Worm (Caenorhabditis elegans) whole organism, L4 larva: ENCODE results near the gene F31F4.11.

Experiments used
- D1046.2 ChIP-seq: fragments of 200-800 bp; sonication (Bioruptor generic); IDR thresholded peaks from 2 replicates; pipeline ENCODE4 v1.3.6; 2022; ENCODE audit warnings: missing genetic modification characterization, missing compliant biosample characterization
- R02D3.7 ChIP-seq: fragments of 150-350 bp; sonication (generic microtip); optimal IDR thresholded peaks from 3 replicates; lab custom pipeline; 2014; ENCODE audit warnings: missing biosample characterization, missing genetic modification characterization
- T26A8.4 ChIP-seq: fragments of 200-800 bp; sonication (Bioruptor generic); IDR thresholded peaks from 2 replicates; pipeline ENCODE4 v1.3.6; 2022; ENCODE audit warnings: missing genetic modification characterization, missing compliant biosample characterization
- Y48G9A.11 ChIP-seq: fragments of 200-800 bp; sonication (Bioruptor generic); IDR thresholded peaks from 2 replicates; pipeline ENCODE4 v1.3.6; 2022; ENCODE audit warnings: missing genetic modification reagents, missing genetic modification characterization, missing compliant biosample characterization
- Y75B8A.6 ChIP-seq: fragments of 200-800 bp; sonication (Bioruptor generic); IDR thresholded peaks from 2 replicates; pipeline ENCODE4 v1.3.6; 2022; ENCODE audit warnings: missing genetic modification reagents, missing genetic modification characterization, missing compliant biosample characterization
- ZK546.5 ChIP-seq, 2 experiments: sonication (generic microtip); optimal IDR thresholded peaks; 2 replicates each; lab custom pipeline; 2017; ENCODE audit warnings: missing biosample characterization in 2 of 2, missing genetic modification characterization in 2 of 2
- arid-1 ChIP-seq: fragments of 200-800 bp; sonication (Bioruptor generic); conservative IDR thresholded peaks from 2 replicates; pipeline ENCODE4 v1.3.6; 2022; ENCODE audit warnings: missing genetic modification reagents, missing genetic modification characterization, missing compliant biosample characterization
- ceh-44 ChIP-seq: fragments of 200-800 bp; sonication (Bioruptor generic); IDR thresholded peaks from 2 replicates; pipeline ENCODE4 v1.3.6; 2022; ENCODE audit warnings: missing genetic modification reagents, missing genetic modification characterization, missing compliant biosample characterization
- ceh-82 ChIP-seq: sonication (generic microtip); optimal IDR thresholded peaks from 2 replicates; lab custom pipeline; 2017; ENCODE audit warnings: missing biosample characterization, missing genetic modification characterization
- ces-1 ChIP-seq: fragments of 150-350 bp; sonication (generic microtip); optimal IDR thresholded peaks from 4 replicates; lab custom pipeline; 2014; ENCODE audit warnings: missing biosample characterization, missing genetic modification reagents, missing genetic modification characterization
- daf-16 ChIP-seq, 3 experiments: sonication (generic microtip); optimal IDR thresholded peaks; 2 replicates each; lab custom pipeline; 2016 to 2017; ENCODE audit warnings: missing genetic modification characterization in 3 of 3, missing genetic modification reagents in 3 of 3, mild to moderate bottlenecking in 2 of 3, missing compliant biosample characterization in 2 of 3, missing biosample characterization in 1 of 3, moderate library complexity in 1 of 3
- dmd-6 ChIP-seq: fragments of 200-800 bp; sonication (Bioruptor generic); IDR thresholded peaks from 2 replicates; pipeline ENCODE4 v1.3.6; 2022; ENCODE audit warnings: missing genetic modification reagents, missing genetic modification characterization, missing compliant biosample characterization
- dmd-9 ChIP-seq: fragments of 200-800 bp; sonication (Bioruptor generic); IDR thresholded peaks from 2 replicates; pipeline ENCODE4 v1.3.6; 2022; ENCODE audit warnings: missing genetic modification reagents, missing genetic modification characterization, missing compliant biosample characterization
- duxl-1 ChIP-seq: sonication (generic microtip); optimal IDR thresholded peaks from 2 replicates; lab custom pipeline; 2016; ENCODE audit warnings: mild to moderate bottlenecking, missing genetic modification characterization, moderate library complexity, missing compliant biosample characterization; ENCODE audit not compliant: poor library complexity
- dve-1 ChIP-seq: sonication (generic microtip); optimal IDR thresholded peaks from 2 replicates; lab custom pipeline; 2017; ENCODE audit warnings: antibody characterized with exemption, mild to moderate bottlenecking, missing genetic modification characterization, missing compliant biosample characterization; ENCODE audit not compliant: insufficient read depth
- gei-8 ChIP-seq: fragments of 200-800 bp; sonication (Bioruptor generic); optimal IDR thresholded peaks from 2 replicates; lab custom pipeline; 2018; ENCODE audit warnings: mild to moderate bottlenecking, missing genetic modification characterization, missing compliant biosample characterization
- hlh-11 ChIP-seq: fragments of 200-800 bp; sonication (Bioruptor generic); optimal IDR thresholded peaks from 2 replicates; lab custom pipeline; 2018; ENCODE audit warnings: mild to moderate bottlenecking, missing genetic modification characterization, missing compliant biosample characterization
- hlh-30 ChIP-seq: sonication (generic microtip); optimal IDR thresholded peaks from 2 replicates; lab custom pipeline; 2017; ENCODE audit warnings: antibody characterized with exemption, mild to moderate bottlenecking, missing genetic modification characterization, missing compliant biosample characterization; ENCODE audit not compliant: insufficient read depth
- lin-39 ChIP-seq: fragments of 150-350 bp; optimal IDR thresholded peaks from 2 replicates; lab custom pipeline; 2014; ENCODE audit warnings: missing biosample characterization, missing genetic modification reagents, missing genetic modification characterization
- mdt-29 ChIP-seq: fragments of 200-800 bp; sonication (Bioruptor generic); IDR thresholded peaks from 2 replicates; pipeline ENCODE4 v1.3.6; 2022; ENCODE audit warnings: missing genetic modification reagents, missing genetic modification characterization, missing compliant biosample characterization
- mes-2 ChIP-seq: sonication (generic microtip); optimal IDR thresholded peaks from 2 replicates; lab custom pipeline; 2016; ENCODE audit warnings: missing genotype, mild to moderate bottlenecking, missing genetic modification characterization, missing compliant biosample characterization; ENCODE audit not compliant: poor library complexity, severe bottlenecking
- nhr-10 ChIP-seq: fragments of 150-350 bp; optimal IDR thresholded peaks from 2 replicates; lab custom pipeline; 2014; ENCODE audit warnings: missing biosample characterization, missing genetic modification characterization
- nhr-11 ChIP-seq: fragments of 150-350 bp; optimal IDR thresholded peaks from 2 replicates; lab custom pipeline; 2014; ENCODE audit warnings: missing biosample characterization, missing genetic modification characterization
- nhr-237 ChIP-seq: sonication (generic microtip); optimal IDR thresholded peaks from 2 replicates; lab custom pipeline; 2017; ENCODE audit warnings: missing biosample characterization, missing genetic modification characterization
- nhr-28 ChIP-seq: fragments of 150-350 bp; optimal IDR thresholded peaks from 2 replicates; lab custom pipeline; 2014; ENCODE audit warnings: missing biosample characterization, missing genetic modification characterization
- nhr-48 ChIP-seq: sonication (generic microtip); optimal IDR thresholded peaks from 2 replicates; lab custom pipeline; 2016; ENCODE audit warnings: mild to moderate bottlenecking, missing genetic modification characterization, missing compliant biosample characterization
- nhr-76 ChIP-seq: fragments of 150-350 bp; optimal IDR thresholded peaks from 2 replicates; lab custom pipeline; 2014; ENCODE audit warnings: missing biosample characterization, missing genetic modification characterization
- nhr-77 ChIP-seq: fragments of 150-350 bp; optimal IDR thresholded peaks from 2 replicates; lab custom pipeline; 2014; ENCODE audit warnings: missing biosample characterization, missing genetic modification characterization
- php-3 ChIP-seq: fragments of 200-800 bp; sonication (Bioruptor generic); IDR thresholded peaks from 2 replicates; pipeline ENCODE4 v1.3.6; 2022; ENCODE audit warnings: missing genetic modification reagents, missing genetic modification characterization, missing compliant biosample characterization
- set-16 ChIP-seq: fragments of 200-800 bp; sonication (Bioruptor generic); IDR thresholded peaks from 2 replicates; pipeline ENCODE4 v1.3.6; 2022; ENCODE audit warnings: missing genetic modification reagents, missing genetic modification characterization, missing compliant biosample characterization
- tag-97 ChIP-seq: fragments of 200-800 bp; sonication (Bioruptor generic); IDR thresholded peaks from 2 replicates; pipeline ENCODE4 v1.3.6; 2022; ENCODE audit warnings: missing genetic modification characterization, missing compliant biosample characterization
- unc-62 ChIP-seq, 3 experiments: fragments of 150-350 bp in 1 of 3; sonication (generic microtip); optimal IDR thresholded peaks in 2 of 3; peaks in 1 of 3; 1 replicate in 1 of 3; 2 replicates in 2 of 3; lab custom pipeline; 2014 to 2017; ENCODE audit warnings: missing biosample characterization in 3 of 3, missing genetic modification characterization in 3 of 3, missing genetic modification reagents in 3 of 3, missing genotype in 1 of 3

F31F4.11 gene

DNA sequence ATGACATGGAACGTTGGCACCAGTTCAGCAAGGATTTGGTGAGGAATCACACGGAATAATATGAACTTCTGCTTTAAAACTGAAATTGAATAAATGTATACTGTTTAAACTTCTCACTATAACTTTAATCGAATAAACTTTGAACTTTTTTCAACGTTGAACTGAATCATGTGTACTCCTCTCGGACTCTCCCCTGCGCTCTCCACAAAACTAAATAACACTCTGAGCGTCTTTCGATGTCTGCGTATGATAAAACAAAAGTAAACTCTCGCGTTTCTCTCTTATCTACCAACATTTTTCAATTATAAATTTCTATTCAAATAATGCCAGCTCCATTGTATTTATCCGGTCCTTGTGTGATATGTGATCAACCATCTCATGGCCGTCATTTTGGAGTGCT is 32.4 kb downstream of the F31F4.11 start:
- no peak for TF ChIP-seq dmd-9 (GFP tag; lab: Robert Waterston, UW)
- no peak for TF ChIP-seq D1046.2
- TF ChIP-seq dmd-6 = 0 out of 2 replicates have a peak, but pooled peaks have one; percentile 18
- no peak for TF ChIP-seq Y48G9A.11 (GFP tag; lab: Robert Waterston, UW)
- no peak for TF ChIP-seq nhr-76 (tag; lab: Kevin White, UChicago)
- peak; percentile 48 for TF ChIP-seq nhr-28 (tag; lab: Kevin White, UChicago)
- TF ChIP-seq mes-2 (tag; lab: Kevin White, UChicago) = peak; percentile 27
- TF ChIP-seq Y75B8A.6 (GFP tag; lab: Robert Waterston, UW) = no peak
- TF ChIP-seq hlh-30 = peak; percentile 10
- TF ChIP-seq dve-1 = peak; percentile 38
- no peak for TF ChIP-seq ces-1
- TF ChIP-seq tag-97 = no peak

DNA sequence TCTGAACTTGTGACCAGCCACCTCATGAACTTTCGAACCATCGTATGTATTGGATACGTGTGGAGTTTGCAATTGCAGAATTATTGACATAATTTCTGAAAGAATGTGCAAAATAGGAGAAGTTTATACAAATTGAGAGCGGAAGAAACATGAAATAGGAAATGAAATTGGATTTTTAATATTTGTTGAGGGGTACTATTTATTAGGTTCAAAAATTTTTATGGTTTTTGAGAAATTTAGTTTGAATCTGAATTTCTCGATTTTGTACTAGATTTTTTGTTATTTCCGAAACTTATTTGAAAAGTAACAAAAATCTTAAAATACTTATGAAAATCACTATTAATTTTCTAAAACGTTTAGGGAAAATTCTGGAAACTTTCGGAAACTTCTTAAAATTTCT is 35.7 kb downstream of the F31F4.11 start, which contains the start of gene F48G7.9:
TSS of gene F48G7.9 (minus strand) at position 101 of the 400 bp plus-strand sequence.
- TF ChIP-seq nhr-10 (tag; lab: Kevin White, UChicago) (no peak), nhr-237 (tag; lab: Kevin White, UChicago) (no peak), duxl-1 (no peak)

DNA sequence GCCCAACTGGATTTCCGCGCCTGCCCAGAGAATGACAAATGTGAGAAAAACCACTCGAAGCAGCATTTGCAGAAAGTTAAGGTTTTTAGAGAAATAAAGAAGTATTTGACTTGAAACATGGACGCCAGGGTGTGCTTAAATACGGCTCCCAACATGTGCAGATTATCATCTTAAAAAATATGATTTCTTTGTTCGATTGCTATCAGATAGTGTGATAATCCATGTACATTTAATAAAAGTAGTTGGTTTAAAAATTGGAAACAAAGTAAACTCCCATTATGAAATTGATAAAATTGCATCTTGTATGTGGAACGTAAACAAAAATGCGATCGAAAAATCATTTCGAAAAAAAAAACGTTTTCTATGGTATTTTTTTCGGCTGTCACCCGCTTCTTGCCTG is 36.7 kb downstream of the F31F4.11 start, which contains the start of gene F48G7.8:
TSS of gene F48G7.8 (minus strand) at position 101 of the 400 bp plus-strand sequence.
- no peak for TF ChIP-seq nhr-237 (tag; lab: Kevin White, UChicago)
- no peak for TF ChIP-seq arid-1
- no peak for TF ChIP-seq nhr-48 (tag; lab: Kevin White, UChicago)
- TF ChIP-seq nhr-11 (tag; lab: Kevin White, UChicago) = no peak
- TF ChIP-seq ceh-82 = no peak

DNA sequence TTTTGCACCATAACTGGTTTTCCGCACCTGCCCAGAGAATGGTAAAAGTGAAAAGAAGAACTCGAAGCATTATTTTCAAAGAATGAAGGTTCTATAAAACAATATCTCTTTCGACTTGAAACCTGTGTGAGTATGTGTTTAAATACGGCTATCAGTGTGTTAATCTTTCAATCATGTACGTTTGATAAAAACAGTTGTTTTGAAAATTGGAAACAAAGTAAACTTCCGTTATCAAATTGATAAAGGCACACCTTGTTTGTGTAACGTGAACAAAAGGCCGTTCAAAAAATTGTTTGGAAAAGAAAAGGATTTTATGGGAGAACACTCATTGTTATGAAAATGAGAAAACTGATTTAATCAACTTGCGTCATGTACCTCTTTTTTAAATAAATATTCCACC is 37.9 kb downstream of the F31F4.11 start, which contains the start of gene F48G7.7:
TSS of gene F48G7.7 (minus strand) at position 101 of the 400 bp plus-strand sequence.
- TF ChIP-seq php-3 (GFP tag; lab: Robert Waterston, UW) = no peak
- no peak for TF ChIP-seq ceh-44 (GFP tag; lab: Robert Waterston, UW)
- no peak for TF ChIP-seq dve-1
- TF ChIP-seq nhr-10 (tag; lab: Kevin White, UChicago) = no peak
- no peak for TF ChIP-seq lin-39 (tag; lab: Kevin White, UChicago)
- no peak for TF ChIP-seq ZK546.5 (tag; optimal IDR thresholded peaks at IDR 0.05; lab: Kevin White, UChicago)
- TF ChIP-seq dmd-6 = no peak
- no peak for TF ChIP-seq daf-16 (GFP tag; optimal IDR thresholded peaks at IDR 0.05; lab: Kevin White, UChicago)
- peak; percentile 10 for TF ChIP-seq daf-16 (tag; optimal IDR thresholded peaks at IDR 0.05; lab: Kevin White, UChicago)
- peak in 1 of 2 experiments; percentile 29 for TF ChIP-seq unc-62 (GFP tag; optimal IDR thresholded peaks at IDR 0.05 in 1 of 2; lab: Kevin White, UChicago)
- no peak for TF ChIP-seq unc-62 (tag; optimal IDR thresholded peaks at IDR 0.05; lab: Kevin White, UChicago)
- TF ChIP-seq hlh-11 (tag; lab: Kevin White, UChicago) = no peak

DNA sequence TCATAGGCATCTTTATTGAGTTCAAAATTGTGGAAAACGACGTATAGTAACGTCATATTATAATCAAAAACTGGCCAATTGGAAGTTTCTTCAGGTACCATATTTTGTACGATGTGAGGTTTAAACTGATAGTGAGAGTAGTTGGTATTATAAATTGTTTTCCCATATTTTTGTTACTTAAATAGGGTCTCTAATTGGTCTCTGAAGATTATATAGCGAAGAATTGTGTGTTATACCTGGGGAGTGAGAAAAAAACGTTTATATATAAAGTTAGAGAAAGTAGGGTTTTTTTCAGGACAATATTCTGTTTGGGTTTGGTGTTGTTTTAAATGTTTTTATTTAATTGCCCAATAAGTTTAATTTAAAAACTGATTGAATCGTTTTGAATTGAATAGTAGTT is 39.3 kb downstream of the F31F4.11 start, which contains the start of gene srt-17:
TSS of gene srt-17 (minus strand) at position 101 of the 400 bp plus-strand sequence.
- TF ChIP-seq nhr-77 (tag; lab: Kevin White, UChicago) (no peak), set-16 (GFP tag; lab: Robert Waterston, UW) (no peak), gei-8 (no peak), mes-2 (tag; lab: Kevin White, UChicago) (no peak), mdt-29 (no peak), daf-16 (GFP tag; optimal IDR thresholded peaks at IDR 0.05; lab: Kevin White, UChicago) (no peak), daf-16 (tag; optimal IDR thresholded peaks at IDR 0.05; lab: Kevin White, UChicago) (no peak), R02D3.7 (tag; lab: Kevin White, UChicago) (no peak), duxl-1 (no peak), T26A8.4 (GFP tag; lab: Robert Waterston, UW) (no peak)
